Worm (Caenorhabditis elegans): ENCODE results near the gene cct-5.

- TF ChIP-seq flt-1 (GFP tag; IDR thresholded peaks at IDR 0.05): no peak
- TF ChIP-seq med-1 (GFP tag; optimal IDR thresholded peaks at IDR 0.05; ENCODE audit: insufficient read depth): no peak
- no peak for TF ChIP-seq ztf-29 (GFP tag; IDR thresholded peaks at IDR 0.05)
- no peak for TF ChIP-seq tab-1 (GFP tag; IDR thresholded peaks at IDR 0.05)
- TF ChIP-seq ref-1 (GFP tag; conservative IDR thresholded peaks at IDR 0.05): no peak
- no peak for TF ChIP-seq cog-1 (tag; optimal IDR thresholded peaks at IDR 0.05)
- no peak for TF ChIP-seq T22C8.4 (GFP tag; IDR thresholded peaks at IDR 0.05)
- TF ChIP-seq klf-2 (GFP tag; conservative IDR thresholded peaks at IDR 0.05): no peak
Measured at ce11 chrIII:4456579-4456978, 51.3 kb downstream of the cct-5 start.

Measured in whole organism, midembryonic.